Worm (Caenorhabditis elegans) whole organism, L1 larva: ENCODE measurements around the gene clc-11.

ENCODE experiments used
- C34B4.2 ChIP-seq: sonication (generic microtip); optimal IDR thresholded peaks from 2 replicates; lab custom pipeline; 2017; ENCODE audit warnings: mild to moderate bottlenecking, missing genetic modification characterization, missing compliant biosample characterization
- Y116A8C.19 ChIP-seq: sonication (generic microtip); optimal IDR thresholded peaks from 2 replicates; lab custom pipeline; 2016; ENCODE audit warnings: missing compliant biosample characterization, missing genetic modification characterization, borderline replicate concordance
- aha-1 ChIP-seq: fragments of 150-350 bp; optimal IDR thresholded peaks from 2 replicates; lab custom pipeline; 2014; ENCODE audit warnings: missing biosample characterization, missing genetic modification characterization
- alr-1 ChIP-seq: fragments of 200-800 bp; sonication (Bioruptor generic); optimal IDR thresholded peaks from 2 replicates; lab custom pipeline; 2018; ENCODE audit warnings: borderline replicate concordance, mild to moderate bottlenecking, missing genetic modification characterization, missing compliant biosample characterization
- dpl-1 ChIP-seq, 3 experiments: fragments of 150-350 bp in 2 of 3; sonication (generic microtip) in 1 of 3; optimal IDR thresholded peaks; 2 replicates each; lab custom pipeline; 2014 to 2017; ENCODE audit warnings: missing biosample characterization in 3 of 3, missing genetic modification characterization in 3 of 3, missing genetic modification reagents in 3 of 3
- dsc-1 ChIP-seq: sonication (generic microtip); optimal IDR thresholded peaks from 2 replicates; lab custom pipeline; 2016; ENCODE audit warnings: mild to moderate bottlenecking, missing genetic modification characterization, missing compliant biosample characterization
- efl-1 ChIP-seq, 4 experiments: fragments of 150-350 bp; optimal IDR thresholded peaks in 3 of 4; peaks in 1 of 4; 1 replicate in 1 of 4; 2 replicates in 3 of 4; lab custom pipeline; 2014; ENCODE audit warnings: missing biosample characterization in 2 of 4, missing genetic modification characterization in 2 of 4, missing genetic modification reagents in 2 of 4
- egl-27 ChIP-seq, 2 experiments: fragments of 150-350 bp in 1 of 2; sonication (generic microtip); optimal IDR thresholded peaks; 3 replicates each; lab custom pipeline; 2017 to 2018; ENCODE audit warnings: missing biosample characterization in 2 of 2, missing genetic modification characterization in 2 of 2, missing genetic modification reagents in 2 of 2
- elt-2 ChIP-seq: sonication (generic microtip); optimal IDR thresholded peaks from 2 replicates; lab custom pipeline; 2016; ENCODE audit warnings: missing genetic modification characterization, mild to moderate bottlenecking, inconsistent platforms, missing compliant biosample characterization, missing genetic modification reagents
- elt-3 ChIP-seq, 6 experiments: fragments of 150-350 bp in 1 of 6; sonication (generic microtip); optimal IDR thresholded peaks; 2 replicates each; lab custom pipeline; 2017 to 2018; ENCODE audit warnings: missing biosample characterization in 6 of 6, missing genetic modification characterization in 6 of 6, inconsistent platforms in 1 of 6
- ets-5 ChIP-seq: fragments of 200-800 bp; sonication (Bioruptor generic); IDR thresholded peaks from 2 replicates; pipeline ENCODE4 v1.3.6; 2022; ENCODE audit warnings: missing genetic modification characterization, missing compliant biosample characterization
- fkh-10 ChIP-seq: sonication (generic microtip); optimal IDR thresholded peaks from 2 replicates; lab custom pipeline; 2017; ENCODE audit warnings: missing biosample characterization, missing genetic modification reagents, missing genetic modification characterization
- fkh-8 ChIP-seq: sonication (generic microtip); optimal IDR thresholded peaks from 2 replicates; lab custom pipeline; 2016; ENCODE audit warnings: mild to moderate bottlenecking, missing genetic modification characterization, missing compliant biosample characterization
- grh-1 ChIP-seq: fragments of 200-800 bp; sonication (Bioruptor generic); IDR thresholded peaks from 2 replicates; pipeline ENCODE4 v1.3.6; 2022; ENCODE audit warnings: missing genetic modification reagents, missing genetic modification characterization, missing compliant biosample characterization
- irx-1 ChIP-seq: sonication (generic microtip); optimal IDR thresholded peaks from 2 replicates; lab custom pipeline; 2016; ENCODE audit warnings: missing genetic modification characterization, missing compliant biosample characterization
- jun-1 ChIP-seq: fragments of 150-350 bp; optimal IDR thresholded peaks from 2 replicates; lab custom pipeline; 2014; ENCODE audit warnings: missing biosample characterization, missing genetic modification reagents, missing genetic modification characterization
- lin-15B ChIP-seq: fragments of 150-350 bp; sonication (generic microtip); optimal IDR thresholded peaks from 3 replicates; lab custom pipeline; 2014; ENCODE audit warnings: missing biosample characterization, missing genetic modification characterization
- lin-39 ChIP-seq: fragments of 150-350 bp; optimal IDR thresholded peaks from 2 replicates; lab custom pipeline; 2014; ENCODE audit warnings: missing biosample characterization, missing genetic modification reagents, missing genetic modification characterization
- mab-9 ChIP-seq: fragments of 200-800 bp; sonication (Bioruptor generic); IDR thresholded peaks from 2 replicates; pipeline ENCODE4 v1.3.6; 2022; ENCODE audit warnings: missing genetic modification reagents, missing genetic modification characterization, missing compliant biosample characterization
- mdl-1 ChIP-seq, 2 experiments: fragments of 150-350 bp; optimal IDR thresholded peaks; 2 replicates each; lab custom pipeline; 2014 to 2017; ENCODE audit warnings: missing biosample characterization in 2 of 2, missing genetic modification characterization in 2 of 2, inconsistent platforms in 1 of 2
- mep-1 ChIP-seq: fragments of 150-350 bp; optimal IDR thresholded peaks from 2 replicates; lab custom pipeline; 2014; ENCODE audit warnings: missing biosample characterization, missing genetic modification characterization
- nhr-20 ChIP-seq: sonication (generic microtip); optimal IDR thresholded peaks from 2 replicates; lab custom pipeline; 2016; ENCODE audit warnings: mild to moderate bottlenecking, missing genetic modification characterization, missing compliant biosample characterization
- nhr-28 ChIP-seq: fragments of 150-350 bp; optimal IDR thresholded peaks from 2 replicates; lab custom pipeline; 2014; ENCODE audit warnings: missing biosample characterization, missing genetic modification characterization
- nhr-47 ChIP-seq: sonication (generic microtip); optimal IDR thresholded peaks from 2 replicates; lab custom pipeline; 2016; ENCODE audit warnings: mild to moderate bottlenecking, missing genetic modification characterization, moderate library complexity, missing compliant biosample characterization
- nhr-84 ChIP-seq: sonication (generic microtip); optimal IDR thresholded peaks from 2 replicates; lab custom pipeline; 2017; ENCODE audit warnings: missing biosample characterization, missing genetic modification characterization
- pax-3 ChIP-seq: fragments of 200-800 bp; sonication (Bioruptor generic); optimal IDR thresholded peaks from 2 replicates; lab custom pipeline; 2018; ENCODE audit warnings: mild to moderate bottlenecking, missing genetic modification characterization, moderate library complexity, missing compliant biosample characterization
- pqm-1 ChIP-seq: sonication (generic microtip); optimal IDR thresholded peaks from 3 replicates; lab custom pipeline; 2017; ENCODE audit warnings: missing biosample characterization, missing genetic modification characterization
- rnt-1 ChIP-seq: sonication (generic microtip); optimal IDR thresholded peaks from 2 replicates; lab custom pipeline; 2016; ENCODE audit warnings: mild to moderate bottlenecking, missing genetic modification characterization, moderate library complexity, missing compliant biosample characterization
- snpc-4 ChIP-seq: fragments of 150-350 bp; optimal IDR thresholded peaks from 2 replicates; lab custom pipeline; 2014; ENCODE audit warnings: missing biosample characterization, missing genetic modification characterization
- sptf-1 ChIP-seq: fragments of 150-350 bp; optimal IDR thresholded peaks from 2 replicates; lab custom pipeline; 2014; ENCODE audit warnings: missing biosample characterization, missing genetic modification characterization
- tbx-2 ChIP-seq: sonication (generic microtip); optimal IDR thresholded peaks from 2 replicates; lab custom pipeline; 2016; ENCODE audit warnings: missing genetic modification characterization, missing compliant biosample characterization
- tlp-1 ChIP-seq: fragments of 150-350 bp; optimal IDR thresholded peaks from 2 replicates; lab custom pipeline; 2014; ENCODE audit warnings: missing biosample characterization, missing genetic modification characterization
- unc-130 ChIP-seq: fragments of 150-350 bp; optimal IDR thresholded peaks from 2 replicates; lab custom pipeline; 2017; ENCODE audit warnings: missing biosample characterization, missing genetic modification characterization, inconsistent platforms
- unc-62 ChIP-seq: fragments of 150-350 bp; optimal IDR thresholded peaks from 2 replicates; lab custom pipeline; 2014; ENCODE audit warnings: missing biosample characterization, missing genetic modification reagents, missing genetic modification characterization
- ztf-11 ChIP-seq, 2 experiments: sonication (generic microtip); optimal IDR thresholded peaks; 2 replicates each; lab custom pipeline; 2016 to 2017; ENCODE audit warnings: missing genetic modification characterization in 2 of 2, missing biosample characterization in 1 of 2, missing compliant biosample characterization in 1 of 2

clc-11 gene

DNA sequence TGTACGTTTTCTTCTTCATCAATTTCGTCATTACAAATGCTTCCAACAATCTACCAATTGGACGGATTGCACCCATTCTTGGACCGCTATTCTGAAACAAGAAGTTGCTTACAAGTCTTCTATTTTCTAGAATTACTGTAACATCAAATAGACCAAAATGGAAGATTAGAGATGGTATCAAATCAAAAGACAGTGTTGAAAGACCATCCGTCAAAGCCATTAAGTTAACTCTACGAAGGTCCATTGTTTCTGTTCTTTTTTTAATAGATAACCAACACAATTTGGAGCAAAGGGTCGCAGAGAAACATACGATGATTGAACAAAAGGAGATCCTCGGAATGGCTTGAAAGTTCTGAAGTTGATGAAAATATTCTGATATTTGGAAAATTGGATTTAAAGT lies 5.6 kb upstream of the clc-11 start:
- TF ChIP-seq rnt-1 (tag; lab: Kevin White, UChicago) (no peak), jun-1 (tag; lab: Kevin White, UChicago) (no peak), pqm-1 (tag; lab: Kevin White, UChicago) (no peak), Y116A8C.19 (tag; lab: Kevin White, UChicago) (no peak), tbx-2 (tag; lab: Kevin White, UChicago) (no peak), dpl-1 (GFP tag; optimal IDR thresholded peaks at IDR 0.05; lab: Kevin White, UChicago) (no peak), tlp-1 (tag; lab: Kevin White, UChicago) (no peak), dsc-1 (no peak), sptf-1 (no peak), mab-9 (GFP tag; lab: Robert Waterston, UW) (no peak), ztf-11 (tag; optimal IDR thresholded peaks at IDR 0.05; lab: Kevin White, UChicago) (no peak), nhr-28 (tag; lab: Kevin White, UChicago) (no peak), alr-1 (tag; lab: Kevin White, UChicago) (no peak), snpc-4 (tag; lab: Kevin White, UChicago) (no peak)

DNA sequence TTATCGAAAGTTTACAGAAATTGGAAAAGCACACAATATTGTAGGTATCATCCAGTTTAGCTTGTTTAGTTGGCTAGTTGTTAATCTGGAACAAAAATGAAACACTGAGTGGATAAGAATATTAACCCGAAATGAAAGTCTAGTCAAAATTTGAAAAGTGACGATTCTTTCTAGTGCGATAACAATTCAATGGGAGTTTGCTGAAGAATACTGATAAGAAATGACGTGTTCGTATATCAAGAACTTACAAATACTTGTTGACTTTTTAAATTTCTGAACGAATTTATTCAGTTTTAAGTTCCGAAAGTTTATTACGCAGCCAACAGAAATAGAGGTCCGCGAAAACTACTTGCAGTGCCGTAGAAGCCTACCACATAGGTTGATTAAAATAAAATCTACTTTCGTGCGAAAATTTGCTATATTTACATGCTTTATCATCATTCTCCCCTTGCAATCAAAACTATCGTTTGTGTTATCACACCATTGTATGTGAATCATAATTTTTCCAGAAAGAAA lies 3.7 kb upstream of the clc-11 start, which contains the start of gene fbxa-88:
TSS of gene fbxa-88 (minus strand) at position 51 of the 516 bp plus-strand sequence.
- TF ChIP-seq nhr-20: peak; percentile 12
- no peak for TF ChIP-seq lin-15B (tag; lab: Kevin White, UChicago)
- no peak for TF ChIP-seq snpc-4 (tag; lab: Kevin White, UChicago)
- TF ChIP-seq elt-2: peak; percentile 80
- TF ChIP-seq pqm-1 (tag; lab: Kevin White, UChicago): peak; percentile 47

DNA sequence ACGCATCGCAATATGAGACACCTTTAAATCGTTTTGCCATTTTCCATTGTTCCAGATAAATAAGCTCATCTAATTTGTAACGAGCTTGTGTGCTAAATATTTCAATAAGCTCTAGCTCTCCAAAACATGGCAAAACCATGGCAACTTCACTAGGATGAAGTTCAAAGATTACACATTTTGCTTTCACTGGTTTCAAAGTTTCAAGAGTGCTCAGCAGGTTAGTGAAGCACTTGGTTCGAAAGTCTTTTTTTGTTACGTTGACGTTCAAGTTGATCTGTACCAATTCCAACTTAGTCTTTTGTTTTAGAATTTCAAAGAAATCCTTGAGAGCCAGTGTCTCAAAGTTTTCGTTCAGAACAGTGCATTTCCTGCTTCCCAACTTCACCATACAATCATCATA lies 2.9 kb upstream of the clc-11 start, which contains the start of gene fbxa-18:
TSS of gene fbxa-18 (plus strand) at position 301 of the 400 bp plus-strand sequence.
- TF ChIP-seq fkh-10 (GFP tag; lab: Kevin White, UChicago) (no peak), mab-9 (GFP tag; lab: Robert Waterston, UW) (no peak), elt-3 (tag; optimal IDR thresholded peaks at IDR 0.05; lab: Kevin White, UChicago) (no peak), mep-1 (tag; lab: Kevin White, UChicago) (no peak), grh-1 (no peak), efl-1 (optimal IDR thresholded peaks at IDR 0.05; lab: Kevin White, UChicago) (no peak), efl-1 (GFP tag; optimal IDR thresholded peaks at IDR 0.05 in 1 of 2; lab: Kevin White, UChicago) (no peak), egl-27 (tag; optimal IDR thresholded peaks at IDR 0.05; lab: Kevin White, UChicago) (no peak), mdl-1 (tag; optimal IDR thresholded peaks at IDR 0.05; lab: Kevin White, UChicago) (no peak), elt-2 (no peak), nhr-47 (tag; lab: Kevin White, UChicago) (no peak), aha-1 (tag; lab: Kevin White, UChicago) (no peak), unc-130 (no peak), irx-1 (tag; lab: Kevin White, UChicago) (no peak), unc-62 (GFP tag; lab: Kevin White, UChicago) (no peak)

DNA sequence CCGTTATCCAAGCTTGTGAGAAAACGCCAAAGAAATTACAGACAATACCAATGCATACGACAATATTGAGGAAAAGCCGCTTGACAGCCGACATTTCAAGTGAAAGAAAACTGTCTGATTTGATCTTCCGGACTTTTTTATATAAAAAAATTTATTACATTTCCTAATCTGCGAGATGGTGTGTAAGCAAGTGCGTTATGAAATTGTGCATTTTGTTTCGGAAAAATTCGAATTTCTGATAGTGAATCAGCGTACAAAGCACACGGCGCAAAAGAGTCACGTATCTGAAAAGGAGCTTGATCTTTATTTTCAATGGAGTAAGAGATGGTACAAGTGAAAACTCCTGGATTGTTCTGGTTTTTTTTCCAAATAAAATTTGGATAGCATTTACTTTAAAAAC lies 1.6 kb upstream of the clc-11 start, which contains the start of gene clc-32:
TSS of gene clc-32 (minus strand) at position 101 of the 400 bp plus-strand sequence.
- TF ChIP-seq nhr-84 (no peak), pax-3 (tag; lab: Kevin White, UChicago) (no peak)

DNA sequence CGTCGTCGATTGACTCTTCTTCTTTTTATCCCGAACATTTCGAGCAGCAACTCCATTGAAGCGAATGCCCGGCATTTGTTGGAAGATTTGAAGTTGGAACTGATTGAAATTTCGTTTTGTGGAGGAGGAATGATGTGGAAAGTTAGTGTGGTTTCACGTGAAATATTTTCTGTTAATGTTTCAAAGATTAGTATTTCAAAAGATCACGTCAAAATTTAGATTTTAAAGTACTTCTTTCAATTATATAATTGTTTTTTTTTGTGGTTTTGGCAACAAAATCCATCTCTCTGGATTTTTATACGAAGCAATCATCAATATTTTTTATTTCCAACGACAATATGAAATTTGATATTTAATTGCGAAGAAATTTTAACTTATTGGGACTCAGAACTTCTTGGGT lies 2.4 kb downstream of the clc-11 start, which contains the start of gene F44G3.7:
TSS of gene F44G3.7 (minus strand) at position 101 of the 400 bp plus-strand sequence.
- TF ChIP-seq sptf-1 (no peak), C34B4.2 (tag; lab: Kevin White, UChicago) (no peak), fkh-8 (tag; lab: Kevin White, UChicago) (no peak), ets-5 (GFP tag; lab: Robert Waterston, UW) (no peak), ztf-11 (tag; optimal IDR thresholded peaks at IDR 0.05; lab: Kevin White, UChicago) (no peak), lin-39 (tag; lab: Kevin White, UChicago) (no peak), egl-27 (tag; optimal IDR thresholded peaks at IDR 0.05; lab: Kevin White, UChicago) (no peak)
